Fruit fly (Drosophila melanogaster) Kc167 (cell line): ENCODE results near the gene CG15239.

ENCODE experiments used
- insv ChIP-seq: fragments of >200 bp; optimal IDR thresholded peaks from 3 replicates; lab custom pipeline; 2018; ENCODE audit warnings: missing external identifiers
- psq ChIP-seq: fragments of >200 bp; optimal IDR thresholded peaks from 2 replicates; lab custom pipeline; 2017; ENCODE audit warnings: missing external identifiers

- TF ChIP-seq insv = no peak
- no peak for TF ChIP-seq psq (lab: Kevin White, UChicago)
These were observed 18.0 kb downstream of the CG15239 start for dm6 chrX:3901926-3902325.
